Worm (Caenorhabditis elegans) whole organism, dauer: ENCODE measurements around the gene pinn-1.
"Not testable (repeated sequence)": the region's sequence is repeated elsewhere in the genome, so short reads cannot be mapped to it uniquely, and the experiment has no call there.

ENCODE experiments used
- unc-62 ChIP-seq: sonication (generic microtip); optimal IDR thresholded peaks from 2 replicates; lab custom pipeline; 2017; ENCODE audit warnings: missing biosample characterization, missing genetic modification reagents, missing genetic modification characterization

Gene pinn-1

ce11 chrII:2862557-2863035 is 26.2 kb downstream of the pinn-1 start:
- TF ChIP-seq unc-62, result no peak

DNA sequence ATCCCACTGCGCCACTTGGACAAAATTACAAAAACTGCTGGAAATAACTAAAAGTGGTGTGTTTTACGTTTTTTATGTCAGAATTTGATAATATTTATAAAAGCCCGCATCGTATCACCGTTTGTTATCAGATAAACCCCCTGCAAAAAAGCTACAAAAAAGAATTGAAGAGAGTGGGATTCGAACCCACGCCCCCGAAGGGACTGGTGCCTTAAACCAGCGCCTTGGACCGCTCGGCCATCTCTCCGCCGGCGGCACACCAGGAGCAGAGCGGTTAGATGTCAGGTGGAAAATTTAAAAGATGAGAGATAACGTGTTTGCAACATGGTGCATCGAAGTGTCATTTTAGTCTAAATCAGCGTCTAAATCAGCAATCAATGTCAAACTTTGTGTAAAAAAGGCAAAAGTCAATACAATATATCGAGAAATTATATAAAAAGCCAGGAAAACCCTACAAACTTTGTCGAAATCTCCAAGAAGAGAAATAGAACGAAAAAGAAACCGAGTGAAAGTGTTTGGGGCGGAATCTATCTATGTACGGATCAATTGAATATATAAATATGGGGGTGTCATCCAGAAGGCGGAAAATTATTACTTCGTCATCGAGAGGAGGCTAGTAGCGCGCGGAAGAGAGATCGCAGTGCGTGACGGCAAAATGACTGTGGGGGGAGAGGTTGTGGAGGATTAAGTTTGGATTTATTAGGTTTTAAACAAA is 27.3 kb downstream of the pinn-1 start:
- TF ChIP-seq unc-62, result no peak

ce11 chrII:2859873-2860821 is 28.7 kb downstream of the pinn-1 start:
- TF ChIP-seq unc-62, result no peak

- no peak for TF ChIP-seq unc-62
Measured at ce11 chrII:2859315-2859714, 29.5 kb downstream of the pinn-1 start.

DNA sequence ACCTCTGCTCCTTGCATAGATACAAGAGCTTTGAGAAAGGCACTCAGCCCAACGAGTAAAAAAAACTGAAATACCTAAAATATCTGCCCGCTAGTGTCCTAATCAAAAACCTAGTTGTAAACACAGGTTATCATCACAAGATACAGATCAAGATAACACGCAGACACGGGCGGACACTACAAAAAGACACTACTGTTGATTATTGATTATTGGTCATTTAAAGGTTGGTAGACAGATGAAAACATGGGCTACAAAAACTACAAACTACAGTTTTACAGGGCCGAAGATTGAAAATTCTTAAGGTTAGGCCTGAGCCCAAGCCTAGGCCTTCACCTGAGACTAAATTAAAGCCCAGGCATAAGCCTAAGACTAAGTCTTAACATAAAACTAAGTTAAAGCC is 30.0 kb downstream of the pinn-1 start:
- no peak for TF ChIP-seq unc-62

DNA sequence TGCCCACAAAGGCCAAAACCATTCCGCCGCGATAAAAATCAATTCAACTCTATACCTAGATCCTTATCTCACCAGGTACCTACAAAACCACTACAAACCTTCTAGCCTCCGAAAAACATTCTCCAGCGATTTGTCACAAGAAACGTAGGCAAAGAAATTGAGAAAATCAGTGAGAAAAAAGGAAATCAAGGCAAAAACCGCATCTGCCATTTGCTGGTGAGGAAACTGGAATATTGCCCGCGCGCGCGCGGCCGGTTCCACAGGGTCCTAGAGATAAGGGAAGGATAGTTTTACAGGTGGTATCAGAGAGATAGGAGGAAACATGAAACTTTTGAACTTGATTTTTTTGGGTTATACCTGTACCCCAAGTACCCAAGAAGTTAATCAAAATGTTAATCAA is 31.2 kb downstream of the pinn-1 start:
- TF ChIP-seq unc-62, result no peak

DNA sequence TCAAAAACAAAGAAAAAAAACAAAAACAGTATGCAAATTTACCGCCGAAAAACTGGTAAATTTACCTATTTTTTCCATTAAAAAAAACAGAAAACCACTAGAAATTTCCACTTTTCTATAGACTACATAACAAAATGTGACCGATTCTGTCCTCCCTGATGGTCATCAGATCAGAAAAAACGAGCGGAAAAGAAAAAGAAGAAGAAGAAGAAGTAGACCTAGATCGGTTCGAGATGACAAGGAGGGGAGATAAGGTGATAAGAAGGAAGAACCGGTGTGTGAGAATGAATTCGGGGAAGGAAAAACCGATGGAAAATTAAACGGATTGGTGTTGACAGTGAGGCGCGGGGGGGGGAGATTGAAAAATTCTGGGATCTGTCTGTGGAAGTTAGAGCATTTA is 32.7 kb downstream of the pinn-1 start:
- no peak for TF ChIP-seq unc-62

DNA sequence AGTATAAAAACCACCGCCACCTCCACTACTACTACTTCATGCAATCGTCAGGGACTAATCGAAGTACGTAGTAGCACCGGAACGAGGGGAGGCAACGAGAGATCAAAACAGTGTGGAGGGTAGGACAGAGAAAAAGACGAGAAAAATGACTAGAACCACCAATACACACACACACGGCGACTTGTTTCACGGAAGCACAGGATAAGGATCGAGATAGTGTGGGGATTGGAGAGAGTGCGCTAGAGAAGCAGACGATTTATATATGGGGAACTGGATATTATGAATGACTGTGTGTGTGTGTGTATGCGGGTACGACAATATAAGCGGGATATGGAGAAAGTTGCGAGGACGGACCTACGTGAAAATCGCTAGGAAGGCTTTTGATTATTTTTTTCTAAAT is 34.0 kb downstream of the pinn-1 start:
- no peak for TF ChIP-seq unc-62

- no peak for TF ChIP-seq unc-62
Measured at ce11 chrII:2853767-2854166, 35.0 kb downstream of the pinn-1 start.

DNA sequence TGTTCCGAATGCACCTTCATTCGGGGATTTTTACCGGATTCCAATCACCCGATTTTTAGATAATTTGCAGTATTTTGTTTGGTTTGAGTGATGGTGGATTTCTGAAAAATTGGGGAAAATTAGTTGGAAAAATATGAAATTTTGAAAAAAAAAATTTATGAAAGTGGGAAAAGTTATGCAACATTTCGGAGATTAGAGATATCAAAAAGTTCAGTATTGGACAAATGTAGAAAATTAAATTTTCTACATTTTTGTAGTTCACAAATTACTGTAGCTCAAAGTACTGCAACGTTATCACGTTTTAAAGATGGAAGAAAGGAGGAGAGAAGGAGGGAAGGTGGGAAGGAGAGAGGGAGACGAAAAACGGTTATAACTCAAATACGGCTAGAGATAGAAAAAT is 36.3 kb downstream of the pinn-1 start, which contains the start of gene ptc-3:
TSS of gene ptc-3 (minus strand) at position 101 of the 400 bp plus-strand sequence.
- TF ChIP-seq unc-62, result no peak

DNA sequence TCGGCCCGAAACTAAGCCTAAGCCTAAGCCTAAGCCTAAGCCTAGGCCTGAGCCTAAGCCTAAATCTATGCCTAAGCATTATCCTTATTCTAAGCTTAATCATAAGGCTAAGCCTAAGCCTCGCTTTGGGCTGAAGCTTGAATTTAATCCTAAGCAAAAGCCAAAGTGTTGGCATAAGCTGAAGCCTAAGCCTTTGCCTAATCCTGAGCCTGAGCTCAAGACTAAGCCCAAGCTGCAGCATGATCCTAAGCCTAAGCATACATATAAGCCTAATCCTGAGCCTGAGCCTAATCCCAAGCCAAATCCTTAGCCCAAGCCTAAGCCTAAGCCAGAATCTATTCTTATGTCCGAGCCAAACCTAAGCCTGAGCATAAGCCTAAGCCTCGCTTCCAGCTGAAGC is 42.3 kb downstream of the pinn-1 start:
- TF ChIP-seq unc-62, result no peak

- no peak for TF ChIP-seq unc-62
Measured at ce11 chrII:2845674-2846073, 43.1 kb downstream of the pinn-1 start.

DNA sequence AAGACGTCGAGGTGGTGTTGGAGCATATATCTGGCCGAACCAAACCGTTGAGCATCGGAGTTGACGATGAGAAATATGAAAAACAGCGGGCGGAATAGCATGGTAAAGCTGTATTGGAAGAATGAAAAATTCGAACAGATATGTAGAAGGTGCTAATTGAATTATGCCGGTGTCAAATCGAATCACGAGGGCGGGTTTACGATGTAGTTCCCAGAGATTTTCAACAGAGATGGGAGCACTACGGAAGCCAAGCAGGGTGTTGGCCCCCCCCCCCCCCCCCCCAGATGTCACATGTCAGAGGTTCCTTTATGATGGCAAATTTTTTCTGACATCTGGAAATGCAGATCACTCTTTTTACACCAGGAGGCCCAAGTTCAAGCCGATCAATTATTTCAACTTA is 45.7 kb downstream of the pinn-1 start, which contains the start of gene Y110A2AL.7:
TSS of gene Y110A2AL.7 (minus strand) at position 101 of the 400 bp plus-strand sequence.
- no peak for TF ChIP-seq unc-62

DNA sequence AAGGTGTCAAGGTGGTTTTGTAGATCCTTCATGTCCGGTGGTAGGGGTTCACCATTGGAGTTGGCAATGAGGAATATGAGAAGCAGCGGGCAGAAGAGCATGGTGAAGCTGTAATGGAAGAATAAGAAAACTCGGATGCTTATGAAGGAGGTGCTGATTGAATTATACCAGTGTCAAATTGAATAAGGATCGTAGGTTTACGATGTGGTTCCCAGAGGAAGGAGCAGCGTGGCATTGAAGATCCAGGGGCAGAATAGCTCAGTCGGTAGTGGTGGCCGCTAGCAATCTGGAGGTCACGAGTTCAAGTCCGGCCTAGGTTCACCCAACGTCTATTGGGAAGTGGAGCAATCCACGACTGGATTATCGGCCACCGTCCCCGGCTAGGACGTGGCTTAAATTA is 47.3 kb downstream of the pinn-1 start, which contains the start of gene Y110A2AL.6:
TSS of gene Y110A2AL.6 (minus strand) at position 101 of the 400 bp plus-strand sequence.
- TF ChIP-seq unc-62, result no peak

DNA sequence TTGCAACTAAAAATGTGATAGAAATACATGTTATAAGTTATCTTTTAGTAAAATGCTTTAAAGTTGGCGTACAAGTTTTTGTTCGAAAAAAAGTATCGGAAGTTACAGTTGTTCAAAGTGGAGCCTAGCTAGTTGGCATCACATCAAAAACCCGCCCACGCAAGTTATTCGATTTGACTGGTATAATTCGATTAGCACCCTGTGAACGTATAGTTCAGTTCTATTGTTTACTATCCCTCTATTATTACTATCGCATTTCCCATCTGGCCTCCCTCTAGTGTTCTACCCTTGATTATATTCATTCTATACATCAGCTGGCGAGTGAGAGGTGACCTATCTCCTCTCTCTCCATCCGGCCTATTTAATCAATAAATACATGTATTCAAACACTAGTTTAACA is 49.8 kb downstream of the pinn-1 start, which contains the start of gene Y110A2AL.4:
TSS of gene Y110A2AL.4 (plus strand) at position 301 of the 400 bp plus-strand sequence.
- TF ChIP-seq unc-62, result not testable (repeated sequence)

DNA sequence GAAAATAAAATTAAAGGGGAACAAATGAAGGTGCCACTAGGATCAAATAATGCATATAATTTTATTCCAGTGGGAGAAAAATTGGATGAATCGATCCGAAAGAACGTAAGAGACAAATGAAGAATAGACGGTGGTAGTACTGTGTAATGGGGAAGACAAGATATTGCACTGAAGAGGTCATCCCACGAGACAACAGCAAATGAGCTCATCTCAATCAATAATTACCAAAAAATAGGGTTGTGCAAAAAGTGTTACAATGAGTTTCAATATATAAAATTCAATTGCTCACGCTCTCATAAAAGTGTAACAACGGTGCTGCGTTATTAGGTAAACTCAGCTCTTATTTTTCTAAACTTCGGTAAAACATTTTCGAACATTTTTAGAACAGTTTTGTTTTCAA is 52.0 kb downstream of the pinn-1 start, which contains the start of gene K12H6.7:
TSS of gene K12H6.7 (minus strand) at position 101 of the 400 bp plus-strand sequence.
- TF ChIP-seq unc-62, result no peak
